Fruit fly (Drosophila melanogaster): ENCODE data around the gene CG13392.

The CG13392 gene

DNA sequence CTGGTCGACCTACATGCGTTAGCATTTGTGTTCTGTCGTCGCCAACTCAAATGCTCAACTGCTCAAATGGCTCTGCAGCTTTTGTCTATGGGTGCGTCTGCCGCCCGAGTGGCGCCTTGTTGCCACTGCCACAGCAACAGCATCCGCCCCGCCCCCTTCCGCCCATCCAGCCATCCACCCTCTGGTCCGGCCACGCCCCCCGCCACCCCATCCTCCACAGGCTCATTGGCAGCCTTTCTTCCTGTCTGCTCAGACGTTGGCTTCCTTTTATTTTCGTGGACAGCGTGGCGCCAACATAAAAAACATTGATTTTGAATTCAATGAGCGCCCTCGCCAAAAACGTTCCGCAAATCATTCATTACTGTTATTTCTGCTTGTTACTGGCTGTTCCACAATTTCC lies 49.0 kb downstream of the CG13392 start:
- TF ChIP-seq CG13204 (GFP tag; optimal IDR thresholded peaks at IDR 0.05): no peak
- TF ChIP-seq Pif1A (GFP tag; optimal IDR thresholded peaks at IDR 0.05): no peak

DNA sequence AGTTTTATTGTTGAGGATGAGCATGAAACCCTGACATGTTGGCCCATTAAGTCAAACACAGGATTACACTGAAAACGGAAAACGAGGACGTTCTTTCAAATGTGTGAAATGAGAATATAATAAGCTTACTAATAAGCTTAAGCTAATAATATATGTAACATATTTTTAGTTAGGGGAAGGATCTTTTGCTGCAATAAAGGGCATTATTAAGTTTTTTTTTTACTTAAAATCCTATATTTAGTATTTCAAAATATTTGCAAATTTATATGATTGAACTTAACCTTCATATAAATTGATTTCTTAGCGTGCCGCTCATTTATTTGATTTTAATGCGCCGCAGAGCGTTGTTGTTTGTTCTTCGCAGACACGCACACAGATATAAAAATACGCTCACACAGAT lies 49.4 kb downstream of the CG13392 start:
- TF ChIP-seq D1 (tag; optimal IDR thresholded peaks at IDR 0.05): no peak
- TF ChIP-seq fd96Ca (GFP tag; IDR thresholded peaks at IDR 0.05): no peak
- TF ChIP-seq CG10348 (GFP tag; IDR thresholded peaks at IDR 0.05): no peak
- TF ChIP-seq CG13204 (GFP tag; optimal IDR thresholded peaks at IDR 0.05): no peak
- TF ChIP-seq rn (GFP tag; IDR thresholded peaks at IDR 0.05): no peak
